In the genomic region with DNA sequence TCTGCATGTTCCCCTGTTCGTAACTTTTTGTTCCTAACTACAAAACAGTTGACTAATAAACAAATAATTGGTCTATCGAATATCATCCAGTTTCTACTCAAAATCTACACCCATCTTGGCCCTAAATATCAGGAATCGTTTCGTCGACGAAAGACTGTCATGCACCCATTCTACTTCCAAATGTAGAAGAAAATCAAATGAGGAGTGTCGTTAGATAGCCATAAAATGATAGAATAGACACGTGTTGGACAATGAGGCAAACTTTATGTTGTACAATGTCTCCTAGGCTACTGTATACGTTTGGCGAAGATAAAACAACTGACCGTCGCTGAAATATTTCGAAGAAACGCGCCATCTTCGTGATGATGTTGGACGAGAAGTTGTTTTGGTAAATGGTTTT, we compare ENCODE assay signal across 2 worm cellular contexts.
TF ChIP-seq lines count a peak whose summit lies in the region.

No protein-coding gene starts in this region.

TF ChIP-seq in whole organism, L1 larva, 84 proteins besides CTCF, POLR2A, EP300 and RAD21:
- TF ChIP-seq sup-37 (GFP tag; optimal IDR thresholded peaks at IDR 0.05; lab: Kevin White, UChicago): no peak
- TF ChIP-seq ceh-90 (tag; optimal IDR thresholded peaks at IDR 0.05; lab: Kevin White, UChicago): no peak
- no peak for TF ChIP-seq C34B4.2 (tag; optimal IDR thresholded peaks at IDR 0.05; lab: Kevin White, UChicago)
- peak; percentile 8 for TF ChIP-seq lin-14 (GFP tag; optimal IDR thresholded peaks at IDR 0.05; lab: Kevin White, UChicago)
- no peak for TF ChIP-seq efl-1 (optimal IDR thresholded peaks at IDR 0.05; lab: Kevin White, UChicago)
- peak in 1 of 2 experiments; percentile 70 for TF ChIP-seq efl-1 (GFP tag; optimal IDR thresholded peaks at IDR 0.05 in 1 of 2; lab: Kevin White, UChicago)
- no peak for TF ChIP-seq efl-3 (GFP tag; optimal IDR thresholded peaks at IDR 0.05; lab: Kevin White, UChicago)
- TF ChIP-seq ceh-63 (GFP tag; optimal IDR thresholded peaks at IDR 0.05; lab: Kevin White, UChicago): no peak
- no peak for TF ChIP-seq zip-4 (GFP tag; optimal IDR thresholded peaks at IDR 0.05; lab: Kevin White, UChicago)
- TF ChIP-seq tlp-1 (tag; optimal IDR thresholded peaks at IDR 0.05; lab: Kevin White, UChicago): no peak
- no peak for TF ChIP-seq xbp-1 (tag; optimal IDR thresholded peaks at IDR 0.05; lab: Kevin White, UChicago)
- no peak for TF ChIP-seq Y116A8C.19 (tag; optimal IDR thresholded peaks at IDR 0.05; lab: Kevin White, UChicago; ENCODE audit: borderline replicate concordance)
- TF ChIP-seq fkh-10 (GFP tag; optimal IDR thresholded peaks at IDR 0.05; lab: Kevin White, UChicago): no peak
- no peak for TF ChIP-seq mdl-1 (tag; optimal IDR thresholded peaks at IDR 0.05; lab: Kevin White, UChicago)
- TF ChIP-seq aly-2 (tag; optimal IDR thresholded peaks at IDR 0.05; lab: Kevin White, UChicago): no peak
- TF ChIP-seq nhr-85 (tag; lab: Kevin White, UChicago): peak; percentile 85

TF ChIP-seq in whole organism, L3 larva, 47 proteins besides CTCF, POLR2A, EP300 and RAD21:
- TF ChIP-seq egl-5 (tag; optimal IDR thresholded peaks at IDR 0.05; lab: Kevin White, UChicago) (peak; percentile 35), hmg-11 (tag; optimal IDR thresholded peaks at IDR 0.05; lab: Kevin White, UChicago) (no peak), R02D3.7 (tag; optimal IDR thresholded peaks at IDR 0.05; lab: Kevin White, UChicago) (no peak), nhr-25 (tag; optimal IDR thresholded peaks at IDR 0.05; lab: Kevin White, UChicago) (peak; percentile 51), elt-1 (tag; optimal IDR thresholded peaks at IDR 0.05; lab: Kevin White, UChicago) (no peak)
